Fruit fly (Drosophila melanogaster): Measurements from ENCODE around the gene obst-H.

Gene obst-H

DNA sequence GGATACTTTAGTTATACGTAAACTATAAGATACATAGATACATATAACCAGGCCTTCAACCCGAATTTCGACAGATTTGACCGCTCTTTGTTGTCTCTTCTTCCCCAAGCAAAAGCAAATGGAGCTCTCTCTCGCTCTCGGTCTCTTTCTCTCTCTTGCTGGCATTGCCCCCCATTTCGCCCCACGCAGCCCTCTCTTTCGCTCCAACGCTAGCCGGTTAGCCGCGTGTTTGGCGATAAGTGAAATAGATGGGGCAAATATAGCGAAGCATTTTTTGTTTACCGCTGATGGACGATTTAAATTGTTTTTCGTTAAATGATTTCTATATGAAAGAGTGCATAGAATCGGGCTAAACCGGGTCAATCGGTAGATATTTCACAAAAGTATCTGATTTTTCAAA, 14.6 kb downstream of the obst-H start (continued):
- TF ChIP-seq CG9876 (GFP tag; optimal IDR thresholded peaks at IDR 0.05) (no peak), grn (GFP tag; optimal IDR thresholded peaks at IDR 0.05) (peak; percentile 22), Ets97D (GFP tag; optimal IDR thresholded peaks at IDR 0.05) (no peak), psq (GFP tag; optimal IDR thresholded peaks at IDR 0.05) (no peak), abd-A (tag; optimal IDR thresholded peaks at IDR 0.05) (peak; percentile 86), bcd (GFP tag; optimal IDR thresholded peaks at IDR 0.05) (no peak), gro (GFP tag; optimal IDR thresholded peaks at IDR 0.05) (peak; percentile 14), CG34422 (GFP tag; IDR thresholded peaks at IDR 0.05) (peak; percentile 94; the same call in 2 of the 3 replicates), her (GFP tag; optimal IDR thresholded peaks at IDR 0.05) (peak; percentile 35), wdn (GFP tag; IDR thresholded peaks at IDR 0.05) (no peak), CG3838 (GFP tag; optimal IDR thresholded peaks at IDR 0.05) (no peak), CG3065 (GFP tag; optimal IDR thresholded peaks at IDR 0.05) (no peak), B-H2 (GFP tag; optimal IDR thresholded peaks at IDR 0.05) (no peak), CG34376 (GFP tag; optimal IDR thresholded peaks at IDR 0.05) (peak; percentile 48), CG11456 (GFP tag; IDR thresholded peaks at IDR 0.05) (no peak), chinmo (GFP tag; IDR thresholded peaks at IDR 0.05; ENCODE audit: partially characterized antibody) (peak; percentile 82; the same call in 3 of the 4 replicates), CG8359 (GFP tag; optimal IDR thresholded peaks at IDR 0.05; ENCODE audit: borderline replicate concordance) (no peak), CG17361 (GFP tag; IDR thresholded peaks at IDR 0.05) (no peak), CG1233 (GFP tag; optimal IDR thresholded peaks at IDR 0.05) (peak; percentile 3), Hand (GFP tag; optimal IDR thresholded peaks at IDR 0.05) (no peak), TFAM (GFP tag; optimal IDR thresholded peaks at IDR 0.05) (no peak), Deaf1 (tag; optimal IDR thresholded peaks at IDR 0.05) (no peak), scrt (GFP tag; optimal IDR thresholded peaks at IDR 0.05) (peak; percentile 21), Six4 (GFP tag; optimal IDR thresholded peaks at IDR 0.05) (no peak), az2 (GFP tag; optimal IDR thresholded peaks at IDR 0.05) (no peak), Opbp (GFP tag; IDR thresholded peaks at IDR 0.05; ENCODE audit: partially characterized antibody) (no peak), esg (GFP tag; conservative IDR thresholded peaks at IDR 0.05) (no peak), HLHmδ (GFP tag; optimal IDR thresholded peaks at IDR 0.05) (no peak), Dp (GFP tag; optimal IDR thresholded peaks at IDR 0.05) (peak; percentile 5), Ssrp (tag; optimal IDR thresholded peaks at IDR 0.05) (no peak), Nf-YC (tag; optimal IDR thresholded peaks at IDR 0.05) (no peak), ranshi (GFP tag; IDR thresholded peaks at IDR 0.05) (no peak), CG11398 (GFP tag; optimal IDR thresholded peaks at IDR 0.05) (no peak), sens (GFP tag) (peak; percentile 61), CG15269 (tag; optimal IDR thresholded peaks at IDR 0.05) (no peak), CG18599 (GFP tag; optimal IDR thresholded peaks at IDR 0.05) (no peak), chif (GFP tag; optimal IDR thresholded peaks at IDR 0.05) (no peak), CG17359 (tag; optimal IDR thresholded peaks at IDR 0.05) (no peak), cwo (GFP tag; optimal IDR thresholded peaks at IDR 0.05) (peak; percentile 50), gcm2 (GFP tag; optimal IDR thresholded peaks at IDR 0.05) (no peak), CG14860 (GFP tag; IDR thresholded peaks at IDR 0.05; ENCODE audit: partially characterized antibody) (no peak), CG11093 (GFP tag; IDR thresholded peaks at IDR 0.05) (no peak), vfl (GFP tag; optimal IDR thresholded peaks at IDR 0.05) (no peak), fd3F (GFP tag; optimal IDR thresholded peaks at IDR 0.05) (no peak), Dip2 (GFP tag; IDR thresholded peaks at IDR 0.05) (no peak), eyg (GFP tag; optimal IDR thresholded peaks at IDR 0.05) (no peak), CG30403 (GFP tag; optimal IDR thresholded peaks at IDR 0.05) (no peak), HLH3B (GFP tag; IDR thresholded peaks at IDR 0.05) (no peak), mld (GFP tag; IDR thresholded peaks at IDR 0.05; ENCODE audit: partially characterized antibody) (no peak), nerfin-1 (tag; optimal IDR thresholded peaks at IDR 0.05) (no peak), lmd (GFP tag; IDR thresholded peaks at IDR 0.05) (no peak), CG16779 (GFP tag; IDR thresholded peaks at IDR 0.05) (no peak)

Data from whole organism, embryonic.